Worm (Caenorhabditis elegans) whole organism, L4 larva: ENCODE measurements around the gene clec-38.

ENCODE experiments used
- F10B5.3 ChIP-seq: sonication (generic microtip); optimal IDR thresholded peaks from 2 replicates; lab custom pipeline; 2016; ENCODE audit warnings: mild to moderate bottlenecking, missing genetic modification characterization, missing compliant biosample characterization
- F44E2.7 ChIP-seq: fragments of 200-800 bp; sonication (Bioruptor generic); IDR thresholded peaks from 2 replicates; pipeline ENCODE4 v2.1.2; 2022; ENCODE audit warnings: missing genetic modification characterization, missing compliant biosample characterization
- Y5F2A.4 ChIP-seq: fragments of 200-800 bp; sonication (Bioruptor generic); optimal IDR thresholded peaks from 2 replicates; lab custom pipeline; 2018; ENCODE audit warnings: mild to moderate bottlenecking, missing genetic modification characterization, missing compliant biosample characterization
- Y75B8A.6 ChIP-seq: fragments of 200-800 bp; sonication (Bioruptor generic); IDR thresholded peaks from 2 replicates; pipeline ENCODE4 v1.3.6; 2022; ENCODE audit warnings: missing genetic modification reagents, missing genetic modification characterization, missing compliant biosample characterization
- ZK337.2 ChIP-seq: fragments of 200-800 bp; sonication (Bioruptor generic); IDR thresholded peaks from 2 replicates; pipeline ENCODE4 v1.3.6; 2022; ENCODE audit warnings: missing genetic modification reagents, missing genetic modification characterization, missing compliant biosample characterization
- aha-1 ChIP-seq: fragments of 150-350 bp; peaks from one replicate; lab custom pipeline; 2014; ENCODE audit warnings: missing biosample characterization, missing genetic modification characterization
- ceh-20 ChIP-seq: fragments of 200-800 bp; sonication (Bioruptor generic); IDR thresholded peaks from 2 replicates; pipeline ENCODE4 v1.3.6; 2022; ENCODE audit warnings: missing genetic modification reagents, missing genetic modification characterization, missing compliant biosample characterization
- ces-1 ChIP-seq: fragments of 150-350 bp; sonication (generic microtip); optimal IDR thresholded peaks from 4 replicates; lab custom pipeline; 2014; ENCODE audit warnings: missing biosample characterization, missing genetic modification reagents, missing genetic modification characterization
- ctbp-1 ChIP-seq: fragments of 200-800 bp; sonication (Bioruptor generic); IDR thresholded peaks from 2 replicates; pipeline ENCODE4 v1.3.6; 2022; ENCODE audit warnings: missing genetic modification reagents, missing genetic modification characterization, missing compliant biosample characterization
- daf-16 ChIP-seq, 3 experiments: sonication (generic microtip); optimal IDR thresholded peaks; 2 replicates each; lab custom pipeline; 2016 to 2017; ENCODE audit warnings: missing genetic modification characterization in 3 of 3, missing genetic modification reagents in 3 of 3, mild to moderate bottlenecking in 2 of 3, missing compliant biosample characterization in 2 of 3, missing biosample characterization in 1 of 3, moderate library complexity in 1 of 3
- dmd-8 ChIP-seq: fragments of 200-800 bp; sonication (Bioruptor generic); IDR thresholded peaks from 2 replicates; pipeline ENCODE4 v1.3.6; 2022; ENCODE audit warnings: missing genetic modification characterization, missing compliant biosample characterization
- fkh-10 ChIP-seq: fragments of 150-350 bp; optimal IDR thresholded peaks from 2 replicates; lab custom pipeline; 2014; ENCODE audit warnings: missing biosample characterization, missing genetic modification reagents, missing genetic modification characterization
- fos-1 ChIP-seq: fragments of 150-350 bp; optimal IDR thresholded peaks from 2 replicates; lab custom pipeline; 2014; ENCODE audit warnings: missing biosample characterization, missing genetic modification characterization
- hlh-30 ChIP-seq: sonication (generic microtip); optimal IDR thresholded peaks from 2 replicates; lab custom pipeline; 2017; ENCODE audit warnings: antibody characterized with exemption, mild to moderate bottlenecking, missing genetic modification characterization, missing compliant biosample characterization; ENCODE audit not compliant: insufficient read depth
- jun-1 ChIP-seq: fragments of 150-350 bp; optimal IDR thresholded peaks from 2 replicates; lab custom pipeline; 2014; ENCODE audit warnings: missing biosample characterization, missing genetic modification reagents, missing genetic modification characterization
- lim-7 ChIP-seq: fragments of 200-800 bp; sonication (Bioruptor generic); IDR thresholded peaks from 2 replicates; pipeline ENCODE4 v1.3.6; 2022; ENCODE audit warnings: missing genetic modification characterization, missing compliant biosample characterization
- lin-38 ChIP-seq: fragments of 200-800 bp; sonication (Bioruptor generic); IDR thresholded peaks from 2 replicates; pipeline ENCODE4 v1.3.6; 2022; ENCODE audit warnings: missing genetic modification reagents, missing genetic modification characterization, missing compliant biosample characterization
- lin-39 ChIP-seq: fragments of 150-350 bp; optimal IDR thresholded peaks from 2 replicates; lab custom pipeline; 2014; ENCODE audit warnings: missing biosample characterization, missing genetic modification reagents, missing genetic modification characterization
- lir-3 ChIP-seq: sonication (generic microtip); optimal IDR thresholded peaks from 2 replicates; lab custom pipeline; 2016; ENCODE audit warnings: mild to moderate bottlenecking, missing genetic modification characterization, missing compliant biosample characterization
- madf-5 ChIP-seq, 2 experiments: fragments of 200-800 bp; sonication (Bioruptor generic); IDR thresholded peaks; 2 replicates each; pipeline ENCODE4 v1.3.6; 2022; ENCODE audit warnings: missing compliant biosample characterization in 2 of 2, missing genetic modification characterization in 2 of 2
- mxl-2 ChIP-seq: fragments of 200-800 bp; sonication (Bioruptor generic); conservative IDR thresholded peaks from 2 replicates; pipeline ENCODE4 v1.3.6; 2022; ENCODE audit warnings: missing genetic modification reagents, missing genetic modification characterization, missing compliant biosample characterization
- mxl-3 ChIP-seq: fragments of 200-800 bp; sonication (Bioruptor generic); optimal IDR thresholded peaks from 2 replicates; lab custom pipeline; 2018; ENCODE audit warnings: mild to moderate bottlenecking, missing genetic modification characterization, missing compliant biosample characterization
- nhr-102 ChIP-seq: sonication (generic microtip); optimal IDR thresholded peaks from 2 replicates; lab custom pipeline; 2016; ENCODE audit warnings: mild to moderate bottlenecking, missing genetic modification characterization, moderate library complexity, missing compliant biosample characterization
- php-3 ChIP-seq: fragments of 200-800 bp; sonication (Bioruptor generic); IDR thresholded peaks from 2 replicates; pipeline ENCODE4 v1.3.6; 2022; ENCODE audit warnings: missing genetic modification reagents, missing genetic modification characterization, missing compliant biosample characterization
- rbr-2 ChIP-seq: sonication (generic microtip); optimal IDR thresholded peaks from 2 replicates; lab custom pipeline; 2016; ENCODE audit warnings: missing genotype, missing genetic modification characterization, missing compliant biosample characterization
- saeg-2 ChIP-seq: fragments of 200-800 bp; sonication (Bioruptor generic); IDR thresholded peaks from 2 replicates; pipeline ENCODE4 v1.3.6; 2022; ENCODE audit warnings: missing genetic modification reagents, missing genetic modification characterization, missing compliant biosample characterization
- skn-1 ChIP-seq: fragments of 150-350 bp; optimal IDR thresholded peaks from 2 replicates; lab custom pipeline; 2014; ENCODE audit warnings: missing biosample characterization, missing genetic modification characterization
- snpc-1.2 ChIP-seq: fragments of 200-800 bp; sonication (Bioruptor generic); IDR thresholded peaks from 2 replicates; pipeline ENCODE4 v1.3.6; 2022; ENCODE audit warnings: missing genetic modification reagents, missing genetic modification characterization, missing compliant biosample characterization
- spr-3 ChIP-seq: fragments of 200-800 bp; sonication (Bioruptor generic); optimal IDR thresholded peaks from 2 replicates; lab custom pipeline; 2018; ENCODE audit warnings: mild to moderate bottlenecking, missing genetic modification characterization, missing compliant biosample characterization
- tag-97 ChIP-seq: fragments of 200-800 bp; sonication (Bioruptor generic); IDR thresholded peaks from 2 replicates; pipeline ENCODE4 v1.3.6; 2022; ENCODE audit warnings: missing genetic modification characterization, missing compliant biosample characterization
- unc-62 ChIP-seq, 3 experiments: fragments of 150-350 bp in 1 of 3; sonication (generic microtip); optimal IDR thresholded peaks in 2 of 3; peaks in 1 of 3; 1 replicate in 1 of 3; 2 replicates in 2 of 3; lab custom pipeline; 2014 to 2017; ENCODE audit warnings: missing biosample characterization in 3 of 3, missing genetic modification characterization in 3 of 3, missing genetic modification reagents in 3 of 3, missing genotype in 1 of 3
- zag-1 ChIP-seq: fragments of 150-350 bp; optimal IDR thresholded peaks from 2 replicates; lab custom pipeline; 2014; ENCODE audit warnings: missing biosample characterization, missing genetic modification characterization
- zip-2 ChIP-seq: fragments of 150-350 bp; optimal IDR thresholded peaks from 2 replicates; lab custom pipeline; 2014; ENCODE audit warnings: missing biosample characterization, missing genetic modification characterization
- ztf-11 ChIP-seq: fragments of 150-350 bp; optimal IDR thresholded peaks from 2 replicates; lab custom pipeline; 2014; ENCODE audit warnings: missing biosample characterization, missing genetic modification characterization

The clec-38 gene

ce11 chrV:16774428-16774827 lies 39.0 kb upstream of the clec-38 start:
- no peak for TF ChIP-seq jun-1
- no peak for TF ChIP-seq lin-39 (tag; lab: Kevin White, UChicago)
- TF ChIP-seq hlh-30 (tag; lab: Kevin White, UChicago) = no peak
- TF ChIP-seq ces-1 (GFP tag; lab: Kevin White, UChicago) = no peak
- no peak for TF ChIP-seq daf-16 (GFP tag; optimal IDR thresholded peaks at IDR 0.05; lab: Kevin White, UChicago)
- no peak for TF ChIP-seq daf-16 (tag; optimal IDR thresholded peaks at IDR 0.05; lab: Kevin White, UChicago)
- TF ChIP-seq tag-97 (GFP tag; lab: Robert Waterston, UW) = no peak
- TF ChIP-seq zip-2 (tag; lab: Kevin White, UChicago) = no peak
- TF ChIP-seq rbr-2 (tag; lab: Kevin White, UChicago) = no peak

- TF ChIP-seq lir-3 (tag; lab: Kevin White, UChicago) (no peak), aha-1 (tag; lab: Kevin White, UChicago) (peak; percentile 6), zag-1 (tag; lab: Kevin White, UChicago) (no peak)
- TF ChIP-seq, all 104 proteins: peak for 1
Observed at ce11 chrV:16759937-16760336, 24.5 kb upstream of the clec-38 start.

- TF ChIP-seq skn-1 (tag; lab: Kevin White, UChicago) (no peak), ZK337.2 (no peak), F10B5.3 (tag; lab: Kevin White, UChicago) (no peak), dmd-8 (no peak), mxl-2 (GFP tag; lab: Robert Waterston, UW) (no peak), madf-5 (GFP tag; IDR thresholded peaks at IDR 0.05; lab: Robert Waterston, UW) (no peak), Y5F2A.4 (GFP tag; lab: Kevin White, UChicago) (no peak), fos-1 (no peak), jun-1 (no peak), F44E2.7 (no peak), mxl-3 (no peak), spr-3 (no peak), lim-7 (GFP tag; lab: Robert Waterston, UW) (no peak), ctbp-1 (GFP tag; lab: Robert Waterston, UW) (no peak), lin-38 (no peak), rbr-2 (tag; lab: Kevin White, UChicago) (no peak), php-3 (GFP tag; lab: Robert Waterston, UW) (no peak)
Observed at ce11 chrV:16756166-16756565, 20.7 kb upstream of the clec-38 start.

DNA sequence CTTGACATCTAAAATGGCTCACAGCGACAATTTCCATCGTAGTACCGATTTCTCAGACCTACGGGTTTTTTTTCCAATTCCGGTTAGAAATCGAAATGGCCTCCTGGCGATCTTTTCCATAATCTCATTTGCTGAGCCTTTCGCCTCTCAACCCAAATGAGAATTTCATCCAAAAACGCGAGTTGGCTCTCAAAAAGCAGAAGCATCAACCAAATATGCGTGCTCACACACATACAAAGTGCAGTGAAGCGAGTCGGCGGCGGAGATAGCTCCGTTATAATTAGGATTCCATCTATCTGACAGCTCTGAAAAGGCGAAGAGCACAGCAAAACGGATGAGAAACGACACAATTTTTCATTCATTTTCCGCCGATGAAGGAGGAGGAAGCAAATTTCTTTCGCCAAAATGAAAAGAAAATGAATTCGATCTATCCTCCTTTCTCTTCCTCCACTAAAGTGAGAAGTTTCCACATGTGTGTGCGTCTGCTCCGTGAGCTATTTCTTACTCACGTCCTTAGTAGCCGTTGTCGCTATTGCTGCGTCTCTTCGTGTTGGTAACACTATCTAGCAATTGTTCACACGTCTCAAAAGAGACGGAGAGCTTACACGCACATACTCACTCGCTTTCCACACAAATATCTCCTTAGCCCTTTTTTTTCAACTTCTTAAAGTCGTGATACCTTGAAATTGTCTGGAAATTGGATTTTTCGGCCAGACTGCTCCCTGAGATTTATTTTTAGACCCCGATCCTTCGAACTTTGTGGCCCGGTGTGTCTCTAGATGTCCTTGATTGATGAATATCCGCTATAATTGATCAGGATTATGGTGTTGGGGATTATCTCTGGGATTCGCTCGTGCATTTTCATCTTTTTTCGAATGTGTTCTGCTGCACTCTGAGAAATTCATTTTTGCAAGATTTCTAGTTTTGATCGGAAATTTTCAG lies 16.9 kb upstream of the clec-38 start:
- peak in 1 of 2 experiments; percentile 97 for TF ChIP-seq unc-62 (GFP tag; optimal IDR thresholded peaks at IDR 0.05 in 1 of 2; lab: Kevin White, UChicago)
- no peak for TF ChIP-seq unc-62 (tag; optimal IDR thresholded peaks at IDR 0.05; lab: Kevin White, UChicago)
- TF ChIP-seq ceh-20 (GFP tag; lab: Robert Waterston, UW) = no peak
- TF ChIP-seq ztf-11 (tag; lab: Kevin White, UChicago) = no peak
- no peak for TF ChIP-seq snpc-1.2 (GFP tag; lab: Robert Waterston, UW)
- TF ChIP-seq Y75B8A.6 (GFP tag; lab: Robert Waterston, UW) = no peak
- peak; percentile 52 for TF ChIP-seq aha-1 (tag; lab: Kevin White, UChicago)
- TF ChIP-seq saeg-2 (GFP tag; lab: Robert Waterston, UW) = no peak
- TF ChIP-seq fkh-10 (GFP tag; lab: Kevin White, UChicago) = peak; percentile 41
- TF ChIP-seq skn-1 (tag; lab: Kevin White, UChicago) = no peak
- TF ChIP-seq nhr-102 (tag; lab: Kevin White, UChicago) = no peak
- no peak for TF ChIP-seq dmd-8
